Worm (Caenorhabditis elegans) whole organism, L4/young adult: ENCODE measurements around the gene R11D1.7.

Source experiments
- W03F9.2 ChIP-seq: fragments of 150-350 bp; optimal IDR thresholded peaks from 2 replicates; lab custom pipeline; 2014; ENCODE audit warnings: missing biosample characterization, missing genetic modification characterization
- dao-5 ChIP-seq: sonication (generic microtip); optimal IDR thresholded peaks from 2 replicates; lab custom pipeline; 2016; ENCODE audit warnings: missing genotype, missing genetic modification characterization, moderate library complexity, missing compliant biosample characterization
- him-1 ChIP-seq: sonication (generic microtip); optimal IDR thresholded peaks from 2 replicates; lab custom pipeline; 2016; ENCODE audit warnings: missing genotype, missing genetic modification reagents, missing genetic modification characterization, missing compliant biosample characterization

DNA sequence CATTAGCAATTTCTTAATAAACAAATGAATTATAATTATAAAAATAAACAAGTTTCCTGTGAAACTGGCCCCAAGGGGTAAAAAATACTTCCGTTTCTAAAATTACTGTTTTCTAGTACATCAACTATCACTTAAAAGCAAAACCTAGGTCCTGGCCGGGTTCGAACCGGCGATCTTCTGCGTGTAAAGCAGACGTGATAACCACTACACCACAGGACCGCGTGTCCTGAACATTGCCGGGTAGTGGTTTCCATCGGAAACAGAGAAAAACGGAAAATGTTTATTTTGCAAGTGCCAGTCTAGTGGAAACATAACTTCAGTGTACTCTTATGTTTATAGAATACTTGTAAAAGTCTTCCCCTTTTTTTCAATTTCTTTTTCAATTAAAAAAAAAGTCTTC is 36.6 kb upstream of the R11D1.7 start:
- TF ChIP-seq dao-5 (tag; lab: Kevin White, UChicago) (no peak), W03F9.2 (no peak), him-1 (tag; lab: Kevin White, UChicago) (no peak)
